Fruit fly (Drosophila melanogaster): ENCODE data around the gene Sema1a.
A peak's percentile ranks its signal among the peaks of the same experiment; 100 is the strongest.

The Sema1a gene

DNA sequence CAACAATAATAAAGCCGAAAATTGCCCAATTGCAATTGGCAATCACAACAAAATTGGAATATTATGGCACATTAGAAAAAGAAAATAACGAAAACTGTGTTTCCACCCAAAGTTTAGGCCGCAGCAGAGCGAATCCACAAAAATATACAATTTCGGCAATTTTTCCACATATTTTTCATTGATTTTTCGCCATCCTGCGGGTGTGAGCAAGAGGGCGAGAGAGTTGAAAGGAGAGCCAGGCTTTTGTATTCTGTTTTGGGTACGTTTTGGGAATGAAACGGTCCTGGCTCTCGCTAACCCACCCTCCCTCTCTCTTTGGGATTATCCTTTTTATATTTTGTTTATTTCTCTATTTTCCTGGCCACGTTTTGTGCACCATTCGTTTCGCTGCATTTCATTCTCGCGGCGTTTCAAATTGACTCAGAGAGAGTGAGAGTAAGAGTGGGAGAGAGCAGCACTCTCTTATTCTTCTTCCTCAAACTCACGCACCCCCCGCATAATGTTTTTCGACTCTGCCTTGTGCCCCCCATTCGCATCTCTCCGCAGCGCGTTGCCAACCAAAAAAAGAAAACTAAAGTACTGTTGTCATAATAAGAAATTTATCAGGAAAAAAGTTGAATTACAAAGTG, 1.9 kb downstream of the Sema1a start (continued):
- TF ChIP-seq CG7271 (tag; optimal IDR thresholded peaks at IDR 0.05) (peak; percentile 22), CG3407 (GFP tag; optimal IDR thresholded peaks at IDR 0.05) (no peak), Sry-β (GFP tag; optimal IDR thresholded peaks at IDR 0.05) (no peak), bbx (GFP tag; IDR thresholded peaks at IDR 0.05; ENCODE audit: partially characterized antibody) (peak; percentile 27; the same call in 1 of the 2 replicates), oc (tag; optimal IDR thresholded peaks at IDR 0.05) (peak; percentile 44), pros (GFP tag; optimal IDR thresholded peaks at IDR 0.05) (peak; percentile 93), CG15601 (tag; optimal IDR thresholded peaks at IDR 0.05) (peak; percentile 12), Blimp-1 (GFP tag; optimal IDR thresholded peaks at IDR 0.05) (peak; percentile 27), CG17829 (tag; optimal IDR thresholded peaks at IDR 0.05) (peak; percentile 17), CG17385 (GFP tag; optimal IDR thresholded peaks at IDR 0.05) (peak; percentile 69), stc (GFP tag; IDR thresholded peaks at IDR 0.05) (peak; percentile 9; the same call in 1 of the 2 replicates), CG3163 (GFP tag; optimal IDR thresholded peaks at IDR 0.05) (peak; percentile 85), chn (GFP tag; optimal IDR thresholded peaks at IDR 0.05) (peak; percentile 16), YL-1 (GFP tag; optimal IDR thresholded peaks at IDR 0.05) (no peak), CG13424 (tag; optimal IDR thresholded peaks at IDR 0.05) (no peak), psq (GFP tag; optimal IDR thresholded peaks at IDR 0.05) (peak; percentile 89), MBD-R2 (GFP tag; IDR thresholded peaks at IDR 0.05) (peak; percentile 24; the same call in 1 of the 2 replicates), gsb-n (tag; optimal IDR thresholded peaks at IDR 0.05) (peak; percentile 72), CG4854 (GFP tag; optimal IDR thresholded peaks at IDR 0.05) (peak; percentile 39), HLH3B (GFP tag; IDR thresholded peaks at IDR 0.05) (no peak), CG3995 (GFP tag; optimal IDR thresholded peaks at IDR 0.05) (no peak), CHES-1-like (GFP tag; optimal IDR thresholded peaks at IDR 0.05) (no peak), chinmo (GFP tag; IDR thresholded peaks at IDR 0.05; ENCODE audit: partially characterized antibody) (peak; percentile 48; the same call in 1 of the 4 replicates), Doc3 (GFP tag; IDR thresholded peaks at IDR 0.05; ENCODE audit: partially characterized antibody) (peak; percentile 50; the same call in 1 of the 3 replicates)

DNA sequence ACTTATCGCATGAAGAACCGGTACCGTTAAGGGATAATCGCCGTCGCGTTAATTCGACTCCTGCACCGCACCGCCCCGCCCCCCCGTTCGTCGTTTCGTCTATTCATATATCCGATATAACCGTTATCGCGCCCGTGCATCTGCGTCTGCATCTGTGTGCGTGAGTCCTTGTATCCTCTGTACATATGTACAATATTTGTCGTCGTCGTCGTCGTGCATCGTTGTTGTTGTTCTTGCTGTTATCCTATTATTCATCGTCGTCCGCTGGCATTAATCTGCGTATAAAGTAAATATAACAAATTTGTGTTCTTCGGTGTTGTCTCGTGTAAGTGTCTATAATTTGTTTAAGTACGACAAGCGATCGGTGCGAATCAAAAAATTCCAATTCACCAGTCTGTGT, 2.7 kb downstream of the Sema1a start:
- no peak for TF ChIP-seq hth (optimal IDR thresholded peaks at IDR 0.05)
- TF ChIP-seq CG9876 (GFP tag; optimal IDR thresholded peaks at IDR 0.05): no peak
- TF ChIP-seq twi (tag; optimal IDR thresholded peaks at IDR 0.05): peak; percentile 5
- TF ChIP-seq nerfin-2 (GFP tag; IDR thresholded peaks at IDR 0.05; ENCODE audit: partially characterized antibody): 0 out of 2 replicates have a peak, but pooled peaks have one; percentile 32
- no peak for TF ChIP-seq CG2199 (GFP tag; IDR thresholded peaks at IDR 0.05)
- no peak for TF ChIP-seq nau (GFP tag; optimal IDR thresholded peaks at IDR 0.05)
- peak; percentile 51; the same call in 1 of the 2 replicates for TF ChIP-seq crol (GFP tag; IDR thresholded peaks at IDR 0.05)
- TF ChIP-seq gt (GFP tag; IDR thresholded peaks at IDR 0.05): no peak
- TF ChIP-seq dmrt11E (tag; optimal IDR thresholded peaks at IDR 0.05): no peak
- no peak for TF ChIP-seq CG12744 (GFP tag; optimal IDR thresholded peaks at IDR 0.05)
- no peak for TF ChIP-seq tup (GFP tag; optimal IDR thresholded peaks at IDR 0.05)
- TF ChIP-seq chm (GFP tag; IDR thresholded peaks at IDR 0.05): peak; percentile 45; the same call in 1 of the 2 replicates
- TF ChIP-seq CG11723 (GFP tag; optimal IDR thresholded peaks at IDR 0.05): no peak
- TF ChIP-seq CG18619 (GFP tag; optimal IDR thresholded peaks at IDR 0.05): no peak
- peak; percentile 76 for TF ChIP-seq CG4360 (GFP tag; IDR thresholded peaks at IDR 0.05)
- TF ChIP-seq CG32767 (GFP tag; IDR thresholded peaks at IDR 0.05): no peak
- TF ChIP-seq Med (GFP tag): peak; percentile 53
- no peak for TF ChIP-seq CG11695 (GFP tag; IDR thresholded peaks at IDR 0.05)
- no peak for TF ChIP-seq HHEX (GFP tag; optimal IDR thresholded peaks at IDR 0.05)
- TF ChIP-seq caup (GFP tag; optimal IDR thresholded peaks at IDR 0.05; ENCODE audit: severe bottlenecking): no peak
- TF ChIP-seq CG6854 (GFP tag; optimal IDR thresholded peaks at IDR 0.05): no peak
- no peak for TF ChIP-seq her (GFP tag; optimal IDR thresholded peaks at IDR 0.05)
- no peak for TF ChIP-seq CG32532 (GFP tag; IDR thresholded peaks at IDR 0.05)
- no peak for TF ChIP-seq Sry-δ (GFP tag; optimal IDR thresholded peaks at IDR 0.05)
- peak; percentile 28 for TF ChIP-seq cg (GFP tag; optimal IDR thresholded peaks at IDR 0.05)
- TF ChIP-seq slou (GFP tag; optimal IDR thresholded peaks at IDR 0.05): no peak

All from whole organism, embryonic.